Worm (Caenorhabditis elegans): ENCODE results near the gene glb-6.

ce11 chrV:5571691-5572090 lies 1.4 kb upstream of the glb-6 start:
- TF ChIP-seq attf-4 (tag; optimal IDR thresholded peaks at IDR 0.05) (no peak), lin-15B (tag; optimal IDR thresholded peaks at IDR 0.05) (no peak), unc-39 (tag; optimal IDR thresholded peaks at IDR 0.05) (no peak), mdl-1 (tag; optimal IDR thresholded peaks at IDR 0.05) (no peak), T20F7.1 (GFP tag; optimal IDR thresholded peaks at IDR 0.05) (no peak), mdt-29 (GFP tag; IDR thresholded peaks at IDR 0.05) (no peak), nhr-76 (tag; optimal IDR thresholded peaks at IDR 0.05) (no peak), hlh-30 (tag; optimal IDR thresholded peaks at IDR 0.05; ENCODE audit: insufficient read depth) (no peak), set-16 (GFP tag; IDR thresholded peaks at IDR 0.05) (no peak), hif-1 (tag; optimal IDR thresholded peaks at IDR 0.05) (no peak)

Measured in whole organism, L4 larva.